Fruit fly (Drosophila melanogaster) whole organism, prepupa: ENCODE measurements around the gene blot.

Experiments used
- CG16779 ChIP-seq: fragments of 200-800 bp; sonication (Bioruptor generic); optimal IDR thresholded peaks from 3 replicates; lab custom pipeline; 2017; ENCODE audit warnings: missing biosample characterization, mild to moderate bottlenecking, missing genetic modification characterization
- Ets96B ChIP-seq: fragments of 200-800 bp; optimal IDR thresholded peaks from 2 replicates; lab custom pipeline; 2019; ENCODE audit warnings: missing biosample characterization, mild to moderate bottlenecking, missing genetic modification characterization, moderate library complexity
- Gug ChIP-seq: fragments of 200-800 bp; sonication (Bioruptor generic); IDR thresholded peaks from 2 replicates; pipeline ENCODE4 v1.3.6; 2022; ENCODE audit warnings: missing biosample characterization, missing genetic modification characterization
- Hr39 ChIP-seq: fragments of 200-800 bp; sonication (Bioruptor generic); optimal IDR thresholded peaks from 2 replicates; lab custom pipeline; 2016; ENCODE audit warnings: missing biosample characterization, missing genetic modification characterization
- Met ChIP-seq: fragments of 200-800 bp; sonication (Bioruptor generic); optimal IDR thresholded peaks from 3 replicates; lab custom pipeline; 2016; ENCODE audit warnings: missing biosample characterization, missing genetic modification characterization
- OdsH ChIP-seq: fragments of 200-800 bp; sonication (Bioruptor generic); optimal IDR thresholded peaks from 3 replicates; lab custom pipeline; 2016; ENCODE audit warnings: missing biosample characterization, missing genetic modification characterization
- Sox14 ChIP-seq: fragments of 200-800 bp; sonication (Bioruptor generic); optimal IDR thresholded peaks from 3 replicates; lab custom pipeline; 2016; ENCODE audit warnings: missing biosample characterization, missing genetic modification characterization

- no peak for TF ChIP-seq CG16779 (tag; lab: Kevin White, UChicago)
- no peak for TF ChIP-seq Sox14 (GFP tag; lab: Kevin White, UChicago)
- TF ChIP-seq Ets96B = no peak
- TF ChIP-seq Hr39 (GFP tag; lab: Kevin White, UChicago) = no peak
- no peak for TF ChIP-seq OdsH (GFP tag; lab: Kevin White, UChicago)
- TF ChIP-seq Gug = no peak
- TF ChIP-seq Met = no peak
Measured at dm6 chr3L:17447881-17448280, 26.6 kb upstream of the blot start.
